Worm (Caenorhabditis elegans) whole organism, L3 larva: ENCODE results near the gene hal-2.

Experiments
- R02D3.7 ChIP-seq: fragments of 150-350 bp; optimal IDR thresholded peaks from 2 replicates; lab custom pipeline; 2014; ENCODE audit warnings: missing biosample characterization, missing genetic modification characterization
- ZK546.5 ChIP-seq: sonication (generic microtip); optimal IDR thresholded peaks from 2 replicates; lab custom pipeline; 2017; ENCODE audit warnings: missing biosample characterization, missing genetic modification characterization
- aly-2 ChIP-seq: fragments of 150-350 bp; optimal IDR thresholded peaks from 2 replicates; lab custom pipeline; 2014; ENCODE audit warnings: missing biosample characterization, missing genetic modification characterization
- ama-1 ChIP-seq: fragments of 150-350 bp; optimal IDR thresholded peaks from 2 replicates; lab custom pipeline; 2018
- ceh-16 ChIP-seq: sonication (generic microtip); optimal IDR thresholded peaks from 2 replicates; lab custom pipeline; 2017; ENCODE audit warnings: missing biosample characterization, missing genetic modification characterization
- ceh-28 ChIP-seq: fragments of 150-350 bp; optimal IDR thresholded peaks from 2 replicates; lab custom pipeline; 2014; ENCODE audit warnings: missing biosample characterization, missing genetic modification reagents, missing genetic modification characterization
- ceh-82 ChIP-seq: fragments of 150-350 bp; optimal IDR thresholded peaks from 2 replicates; lab custom pipeline; 2014; ENCODE audit warnings: missing biosample characterization, missing genetic modification characterization
- ceh-9 ChIP-seq: sonication (generic microtip); optimal IDR thresholded peaks from 2 replicates; lab custom pipeline; 2018; ENCODE audit warnings: missing biosample characterization, missing genetic modification characterization
- daf-12 ChIP-seq: fragments of 150-350 bp; optimal IDR thresholded peaks from 2 replicates; lab custom pipeline; 2014; ENCODE audit warnings: missing biosample characterization, missing genetic modification reagents, missing genetic modification characterization
- egl-27 ChIP-seq: sonication (generic microtip); optimal IDR thresholded peaks from 4 replicates; lab custom pipeline; 2017; ENCODE audit warnings: missing biosample characterization, missing genetic modification reagents, missing genetic modification characterization
- egl-5 ChIP-seq: fragments of 150-350 bp; optimal IDR thresholded peaks from 2 replicates; lab custom pipeline; 2017; ENCODE audit warnings: missing biosample characterization, missing genetic modification reagents, missing genetic modification characterization, inconsistent platforms
- elt-1 ChIP-seq: fragments of 150-350 bp; optimal IDR thresholded peaks from 2 replicates; lab custom pipeline; 2014; ENCODE audit warnings: missing biosample characterization, missing genetic modification characterization
- elt-2 ChIP-seq: sonication (generic microtip); optimal IDR thresholded peaks from 2 replicates; lab custom pipeline; 2016; ENCODE audit warnings: missing genetic modification reagents, mild to moderate bottlenecking, missing genetic modification characterization, missing compliant biosample characterization
- elt-3 ChIP-seq, 3 experiments: fragments of 150-350 bp in 1 of 3; sonication (generic microtip) in 2 of 3; optimal IDR thresholded peaks; 2 replicates in 2 of 3; 4 replicates in 1 of 3; lab custom pipeline; 2014 to 2017; ENCODE audit warnings: missing biosample characterization in 3 of 3, missing genetic modification characterization in 3 of 3
- eor-1 ChIP-seq, 2 experiments: fragments of 150-350 bp; optimal IDR thresholded peaks; 2 replicates each; lab custom pipeline; 2014 to 2018; ENCODE audit warnings: missing biosample characterization in 2 of 2, missing genetic modification characterization in 2 of 2
- fkh-10 ChIP-seq: sonication (generic microtip); optimal IDR thresholded peaks from 2 replicates; lab custom pipeline; 2017; ENCODE audit warnings: missing biosample characterization, missing genetic modification reagents, missing genetic modification characterization
- fkh-2 ChIP-seq: fragments of 150-350 bp; optimal IDR thresholded peaks from 2 replicates; lab custom pipeline; 2014; ENCODE audit warnings: missing biosample characterization, missing genetic modification reagents, missing genetic modification characterization
- fos-1 ChIP-seq: fragments of 150-350 bp; optimal IDR thresholded peaks from 2 replicates; lab custom pipeline; 2014; ENCODE audit warnings: missing biosample characterization, missing genetic modification characterization
- hmg-11 ChIP-seq: sonication (generic microtip); optimal IDR thresholded peaks from 2 replicates; lab custom pipeline; 2016; ENCODE audit warnings: missing genetic modification characterization, missing compliant biosample characterization
- jun-1 ChIP-seq: fragments of 150-350 bp; optimal IDR thresholded peaks from 2 replicates; lab custom pipeline; 2014; ENCODE audit warnings: missing biosample characterization, missing genetic modification reagents, missing genetic modification characterization
- lin-15B ChIP-seq: fragments of 150-350 bp; optimal IDR thresholded peaks from 2 replicates; lab custom pipeline; 2014; ENCODE audit warnings: missing biosample characterization, missing genetic modification characterization
- lin-39 ChIP-seq: fragments of 150-350 bp; optimal IDR thresholded peaks from 2 replicates; lab custom pipeline; 2018; ENCODE audit warnings: missing biosample characterization, missing genetic modification reagents, missing genetic modification characterization
- lsy-12 ChIP-seq: sonication (generic microtip); optimal IDR thresholded peaks from 2 replicates; lab custom pipeline; 2016; ENCODE audit warnings: mild to moderate bottlenecking, missing genetic modification characterization, missing compliant biosample characterization
- mdl-1 ChIP-seq: fragments of 150-350 bp; optimal IDR thresholded peaks from 2 replicates; lab custom pipeline; 2014; ENCODE audit warnings: missing biosample characterization, missing genetic modification characterization
- mml-1 ChIP-seq: fragments of 150-350 bp; sonication (generic microtip); optimal IDR thresholded peaks from 3 replicates; lab custom pipeline; 2014; ENCODE audit warnings: missing biosample characterization, missing genetic modification characterization
- nfya-1 ChIP-seq: sonication (generic microtip); optimal IDR thresholded peaks from 2 replicates; lab custom pipeline; 2017; ENCODE audit warnings: missing genetic modification characterization, mild to moderate bottlenecking, missing compliant biosample characterization, antibody characterized with exemption, moderate library complexity; ENCODE audit not compliant: insufficient read depth
- nhr-11 ChIP-seq: fragments of 150-350 bp; optimal IDR thresholded peaks from 2 replicates; lab custom pipeline; 2014; ENCODE audit warnings: missing biosample characterization, missing genetic modification characterization
- nhr-12 ChIP-seq: fragments of 150-350 bp; optimal IDR thresholded peaks from 2 replicates; lab custom pipeline; 2014; ENCODE audit warnings: missing biosample characterization, missing genetic modification characterization
- nhr-23 ChIP-seq: fragments of 150-350 bp; optimal IDR thresholded peaks from 2 replicates; lab custom pipeline; 2014; ENCODE audit warnings: missing biosample characterization, missing genetic modification reagents, missing genetic modification characterization
- nhr-237 ChIP-seq: fragments of 150-350 bp; optimal IDR thresholded peaks from 2 replicates; lab custom pipeline; 2014; ENCODE audit warnings: missing biosample characterization, missing genetic modification characterization
- nhr-25 ChIP-seq: sonication (generic microtip); optimal IDR thresholded peaks from 2 replicates; lab custom pipeline; 2017; ENCODE audit warnings: missing biosample characterization, missing genetic modification characterization
- nhr-28 ChIP-seq: fragments of 150-350 bp; optimal IDR thresholded peaks from 2 replicates; lab custom pipeline; 2014; ENCODE audit warnings: missing biosample characterization, missing genetic modification characterization
- nhr-43 ChIP-seq: sonication (generic microtip); optimal IDR thresholded peaks from 2 replicates; lab custom pipeline; 2016; ENCODE audit warnings: mild to moderate bottlenecking, missing genetic modification characterization, missing compliant biosample characterization; ENCODE audit not compliant: poor library complexity, severe bottlenecking
- nhr-67 ChIP-seq: fragments of 150-350 bp; optimal IDR thresholded peaks from 2 replicates; lab custom pipeline; 2014; ENCODE audit warnings: missing biosample characterization, missing genetic modification characterization
- nhr-76 ChIP-seq: fragments of 150-350 bp; sonication (generic microtip); optimal IDR thresholded peaks from 5 replicates; lab custom pipeline; 2014; ENCODE audit warnings: missing biosample characterization, missing genetic modification characterization
- nhr-77 ChIP-seq: fragments of 150-350 bp; optimal IDR thresholded peaks from 2 replicates; lab custom pipeline; 2014; ENCODE audit warnings: missing biosample characterization, missing genetic modification characterization
- pha-4 ChIP-seq: fragments of 150-350 bp; optimal IDR thresholded peaks from 2 replicates; lab custom pipeline; 2014; ENCODE audit warnings: missing biosample characterization, missing genetic modification reagents, missing genetic modification characterization
- pqm-1 ChIP-seq: fragments of 150-350 bp; optimal IDR thresholded peaks from 2 replicates; lab custom pipeline; 2017; ENCODE audit warnings: missing biosample characterization, missing genetic modification characterization, inconsistent platforms
- sea-2 ChIP-seq: fragments of 150-350 bp; sonication (generic microtip); optimal IDR thresholded peaks from 4 replicates; lab custom pipeline; 2014; ENCODE audit warnings: missing biosample characterization, missing genetic modification reagents, missing genetic modification characterization
- skn-1 ChIP-seq: fragments of 150-350 bp; optimal IDR thresholded peaks from 2 replicates; lab custom pipeline; 2014; ENCODE audit warnings: missing biosample characterization, missing genetic modification characterization
- snpc-4 ChIP-seq: fragments of 150-350 bp; optimal IDR thresholded peaks from 2 replicates; lab custom pipeline; 2014; ENCODE audit warnings: missing biosample characterization, missing genetic modification characterization
- tbx-2 ChIP-seq: sonication (generic microtip); optimal IDR thresholded peaks from 2 replicates; lab custom pipeline; 2016; ENCODE audit warnings: mild to moderate bottlenecking, missing genetic modification characterization, missing compliant biosample characterization
- unc-39 ChIP-seq: sonication (generic microtip); optimal IDR thresholded peaks from 4 replicates; lab custom pipeline; 2017; ENCODE audit warnings: missing biosample characterization, missing genetic modification characterization
- unc-62 ChIP-seq: fragments of 150-350 bp; sonication (generic microtip); optimal IDR thresholded peaks from 4 replicates; lab custom pipeline; 2014; ENCODE audit warnings: missing biosample characterization, missing genetic modification reagents, missing genetic modification characterization
- zag-1 ChIP-seq: fragments of 150-350 bp; optimal IDR thresholded peaks from 2 replicates; lab custom pipeline; 2014; ENCODE audit warnings: missing biosample characterization, missing genetic modification characterization
- ztf-11 ChIP-seq: fragments of 150-350 bp; optimal IDR thresholded peaks from 2 replicates; lab custom pipeline; 2014; ENCODE audit warnings: missing biosample characterization, missing genetic modification characterization
- ztf-4 ChIP-seq: fragments of 150-350 bp; optimal IDR thresholded peaks from 2 replicates; lab custom pipeline; 2014; ENCODE audit warnings: missing biosample characterization, missing genetic modification characterization

Gene hal-2

DNA sequence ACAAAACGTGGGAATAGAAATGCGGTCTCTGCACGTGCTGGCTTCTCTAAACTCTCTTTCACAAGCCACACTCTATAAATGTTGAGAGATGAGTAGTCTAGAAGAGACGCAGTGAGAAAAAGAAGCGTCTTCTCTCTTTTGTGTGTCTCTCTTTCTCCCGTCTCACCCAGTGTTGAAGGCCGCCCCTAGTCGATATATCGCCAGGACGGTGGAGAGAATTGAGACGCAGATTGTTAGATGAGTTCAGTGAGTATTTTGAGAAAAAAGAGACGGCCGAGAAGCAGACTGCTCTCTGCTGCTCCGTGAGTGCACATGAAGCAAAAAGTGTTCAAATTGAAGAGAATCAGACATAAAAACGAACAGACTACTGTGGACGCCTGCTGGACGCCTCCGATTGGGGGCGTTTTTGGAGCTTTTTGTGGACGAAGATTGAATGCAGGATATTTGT is 7.8 kb upstream of the hal-2 start:
- TF ChIP-seq ceh-9 (tag; lab: Kevin White, UChicago): no peak
- peak; percentile 77 for TF ChIP-seq nhr-43 (tag; lab: Kevin White, UChicago)
- peak; percentile 83 for TF ChIP-seq lin-39 (tag; lab: Kevin White, UChicago)
- TF ChIP-seq unc-62: peak; percentile 96
- no peak for TF ChIP-seq ama-1
- peak; percentile 80 for TF ChIP-seq egl-5 (tag; lab: Kevin White, UChicago)
- TF ChIP-seq lsy-12: peak; percentile 76
- no peak for TF ChIP-seq nhr-28 (tag; lab: Kevin White, UChicago)
- TF ChIP-seq zag-1 (tag; lab: Kevin White, UChicago): peak; percentile 66
- TF ChIP-seq ztf-4: no peak
- TF ChIP-seq snpc-4 (tag; lab: Kevin White, UChicago): peak; percentile 52
- TF ChIP-seq daf-12: no peak
- no peak for TF ChIP-seq aly-2 (tag; lab: Kevin White, UChicago)
- peak; percentile 16 for TF ChIP-seq nhr-11 (tag; lab: Kevin White, UChicago)
- no peak for TF ChIP-seq nhr-237 (tag; lab: Kevin White, UChicago)
- TF ChIP-seq mdl-1 (tag; lab: Kevin White, UChicago): peak; percentile 96
- TF ChIP-seq ZK546.5 (tag; lab: Kevin White, UChicago): no peak
- TF ChIP-seq tbx-2 (tag; lab: Kevin White, UChicago): peak; percentile 67
- peak; percentile 77 for TF ChIP-seq R02D3.7 (tag; lab: Kevin White, UChicago)
- peak; percentile 47 for TF ChIP-seq egl-27 (tag; lab: Kevin White, UChicago)
- peak; percentile 99 for TF ChIP-seq hmg-11
- no peak for TF ChIP-seq unc-39 (tag; lab: Kevin White, UChicago)
- TF ChIP-seq nhr-76 (tag; lab: Kevin White, UChicago): no peak
- peak; percentile 72 for TF ChIP-seq pqm-1
- no peak for TF ChIP-seq sea-2 (GFP tag; lab: Kevin White, UChicago)
- TF ChIP-seq nhr-77: peak; percentile 80
- TF ChIP-seq nfya-1 (tag; lab: Kevin White, UChicago): peak; percentile 99
- TF ChIP-seq ceh-82 (tag; lab: Kevin White, UChicago): peak; percentile 85
- TF ChIP-seq lin-15B (tag; lab: Kevin White, UChicago): peak; percentile 76
- TF ChIP-seq elt-2 (tag; lab: Kevin White, UChicago): peak; percentile 78
- no peak for TF ChIP-seq ceh-16 (tag; lab: Kevin White, UChicago)
- no peak for TF ChIP-seq eor-1 (tag; optimal IDR thresholded peaks at IDR 0.05; lab: Kevin White, UChicago)
- TF ChIP-seq elt-1 (tag; lab: Kevin White, UChicago): peak; percentile 54
- no peak for TF ChIP-seq ztf-11 (tag; lab: Kevin White, UChicago)
- TF ChIP-seq nhr-25: peak; percentile 90
- TF ChIP-seq skn-1: peak; percentile 62
- peak; percentile 90 for TF ChIP-seq jun-1 (tag; lab: Kevin White, UChicago)
- TF ChIP-seq pha-4: peak; percentile 96
- no peak for TF ChIP-seq nhr-12 (tag; lab: Kevin White, UChicago)
- peak; percentile 79 for TF ChIP-seq nhr-23 (tag; lab: Kevin White, UChicago)
- TF ChIP-seq ceh-28 (tag; lab: Kevin White, UChicago): peak; percentile 95
- TF ChIP-seq fkh-10 (GFP tag; lab: Kevin White, UChicago): no peak
- no peak for TF ChIP-seq nhr-67 (tag; lab: Kevin White, UChicago)
- TF ChIP-seq elt-3 (tag; optimal IDR thresholded peaks at IDR 0.05; lab: Kevin White, UChicago): no peak
- TF ChIP-seq mml-1 (tag; lab: Kevin White, UChicago): no peak
- TF ChIP-seq fos-1 (tag; lab: Kevin White, UChicago): no peak
- no peak for TF ChIP-seq fkh-2 (tag; lab: Kevin White, UChicago)
